Worm (Caenorhabditis elegans): ENCODE measurements around the gene ugt-43.
A peak's percentile ranks its signal among the peaks of the same experiment; 100 is the strongest.

ugt-43 gene

DNA sequence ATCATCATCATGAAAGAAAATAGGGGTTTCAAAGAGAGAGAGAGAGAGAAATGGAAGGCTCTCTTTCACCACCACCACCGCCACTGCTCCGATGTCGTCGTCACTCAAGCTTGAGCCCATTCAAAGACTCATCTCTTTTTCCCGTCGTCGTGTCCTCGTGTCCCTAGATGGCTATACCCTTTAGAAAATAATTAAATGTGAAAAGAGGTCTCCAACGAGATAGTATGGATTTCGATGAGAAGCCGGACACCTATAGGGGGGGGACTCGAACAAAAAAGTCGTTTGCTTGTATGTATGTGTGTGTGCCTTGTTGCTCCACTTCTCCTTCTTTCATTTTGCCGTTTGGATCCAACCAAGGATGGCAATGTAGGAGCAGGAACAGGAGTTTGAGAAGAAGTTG is 40.6 kb downstream of the ugt-43 start:
- TF ChIP-seq pha-4 (tag; optimal IDR thresholded peaks at IDR 0.05) (no peak), nhr-76 (tag; optimal IDR thresholded peaks at IDR 0.05) (no peak), mab-5 (tag; optimal IDR thresholded peaks at IDR 0.05) (no peak), tbx-8 (GFP tag; optimal IDR thresholded peaks at IDR 0.05) (no peak), mls-2 (tag; optimal IDR thresholded peaks at IDR 0.05) (no peak), blmp-1 (tag; optimal IDR thresholded peaks at IDR 0.05) (no peak), nhr-237 (tag; optimal IDR thresholded peaks at IDR 0.05) (no peak), nhr-2 (tag; optimal IDR thresholded peaks at IDR 0.05) (no peak), ceh-43 (GFP tag; optimal IDR thresholded peaks at IDR 0.05) (no peak), unc-120 (tag; optimal IDR thresholded peaks at IDR 0.05; ENCODE audit: poor library complexity, severe bottlenecking) (peak; percentile 0), bed-3 (GFP tag; optimal IDR thresholded peaks at IDR 0.05) (no peak), ces-1 (GFP tag; optimal IDR thresholded peaks at IDR 0.05) (peak; percentile 70), unc-62 (GFP tag; optimal IDR thresholded peaks at IDR 0.05) (peak; percentile 4), flh-1 (GFP tag; optimal IDR thresholded peaks at IDR 0.05) (no peak), ceh-39 (tag; optimal IDR thresholded peaks at IDR 0.05) (no peak), cnd-1 (tag; optimal IDR thresholded peaks at IDR 0.05) (no peak)

DNA sequence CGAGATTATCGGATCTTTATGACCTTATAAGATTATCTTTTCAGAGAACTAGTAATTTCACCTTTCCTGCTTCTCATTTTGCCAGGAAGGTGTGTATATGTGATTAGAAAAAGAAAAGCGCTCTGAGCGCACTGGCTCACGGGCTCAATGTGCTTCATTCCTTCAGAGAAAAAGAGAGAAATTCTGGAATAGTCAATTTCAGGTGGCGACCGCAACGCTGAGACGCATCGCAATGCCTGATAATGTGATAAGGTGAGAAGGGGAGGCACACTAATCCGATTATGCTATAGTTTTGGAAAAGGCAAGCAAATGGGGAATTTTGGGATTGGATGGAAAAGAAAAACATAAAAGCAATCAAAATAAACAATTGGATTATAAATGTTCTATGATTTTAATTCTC is 41.6 kb downstream of the ugt-43 start:
- TF ChIP-seq ces-1 (GFP tag; optimal IDR thresholded peaks at IDR 0.05) (peak; percentile 55), hlh-1 (tag; optimal IDR thresholded peaks at IDR 0.05) (no peak)

DNA sequence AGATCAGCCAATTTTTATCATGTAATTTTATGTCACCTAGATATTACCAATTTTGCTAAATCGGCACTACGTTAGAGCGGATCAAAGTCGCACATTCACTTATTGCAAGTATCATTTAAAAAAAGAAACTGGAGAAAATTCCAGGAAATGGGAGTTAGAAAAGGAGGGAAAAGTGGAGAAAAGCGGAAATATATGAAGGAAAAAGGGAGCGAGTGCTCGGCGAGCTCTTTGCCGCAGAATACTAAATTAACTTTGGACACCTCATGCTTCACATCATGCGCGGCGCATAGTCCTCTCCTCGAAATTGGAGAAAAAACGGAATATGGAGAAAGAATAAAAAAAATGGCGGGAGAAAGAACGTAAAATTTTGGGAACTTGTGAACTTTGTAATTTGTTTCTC is 43.2 kb downstream of the ugt-43 start:
- TF ChIP-seq lin-32 (GFP tag; optimal IDR thresholded peaks at IDR 0.05): no peak
- TF ChIP-seq pha-4 (tag; optimal IDR thresholded peaks at IDR 0.05): no peak
- TF ChIP-seq ces-1 (GFP tag; optimal IDR thresholded peaks at IDR 0.05): peak; percentile 68
- no peak for TF ChIP-seq zip-8 (tag; optimal IDR thresholded peaks at IDR 0.05)
- no peak for TF ChIP-seq nhr-237 (tag; optimal IDR thresholded peaks at IDR 0.05)
- TF ChIP-seq unc-120 (tag; optimal IDR thresholded peaks at IDR 0.05; ENCODE audit: poor library complexity, severe bottlenecking): no peak
- no peak for TF ChIP-seq nhr-28 (tag; optimal IDR thresholded peaks at IDR 0.05)
- no peak for TF ChIP-seq unc-39 (tag; optimal IDR thresholded peaks at IDR 0.05)
- no peak for TF ChIP-seq ceh-39 (tag; optimal IDR thresholded peaks at IDR 0.05)

DNA sequence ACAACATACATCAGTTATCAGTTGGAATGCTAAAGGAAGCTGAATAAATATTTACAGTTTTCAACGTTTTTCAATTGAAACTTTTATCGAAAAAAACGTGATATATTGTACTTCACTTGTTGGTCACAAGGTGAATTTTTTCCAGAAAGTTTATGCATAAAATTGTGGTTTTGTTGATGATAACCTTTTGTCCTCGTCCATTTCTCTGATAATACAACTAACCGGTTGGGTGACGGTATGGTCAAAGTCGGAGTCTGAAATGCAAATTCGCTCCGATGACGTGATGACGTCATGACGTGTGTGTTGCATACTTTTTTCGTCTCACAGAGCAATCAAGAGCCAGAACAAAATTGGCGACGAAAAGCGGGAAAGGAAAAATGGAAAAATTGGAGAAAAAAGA is 47.0 kb downstream of the ugt-43 start:
- no peak for TF ChIP-seq unc-120 (tag; optimal IDR thresholded peaks at IDR 0.05; ENCODE audit: poor library complexity, severe bottlenecking)
- peak; percentile 70 for TF ChIP-seq zip-8 (tag; optimal IDR thresholded peaks at IDR 0.05)
- TF ChIP-seq mls-2 (tag; optimal IDR thresholded peaks at IDR 0.05): no peak
- TF ChIP-seq bed-3 (GFP tag; optimal IDR thresholded peaks at IDR 0.05): no peak

DNA sequence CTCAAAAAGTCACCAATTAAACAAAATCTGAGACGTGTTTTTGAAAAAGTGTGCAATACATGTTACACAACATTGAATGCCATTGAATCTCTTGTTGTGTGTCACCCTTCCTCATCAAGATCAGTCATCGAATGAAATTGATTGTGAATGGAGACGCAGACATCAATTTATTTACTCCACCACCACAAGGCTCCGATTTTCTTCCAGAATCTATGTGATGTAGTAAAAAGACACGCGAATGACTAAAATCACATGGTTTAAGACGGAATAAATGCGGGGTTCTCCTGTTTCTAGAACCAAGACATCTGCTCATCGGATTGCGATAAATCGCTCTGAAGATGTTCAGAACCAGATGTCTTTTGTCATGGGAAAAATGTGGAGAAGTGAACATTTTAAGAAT is 48.4 kb downstream of the ugt-43 start:
- TF ChIP-seq unc-62 (GFP tag; optimal IDR thresholded peaks at IDR 0.05) (peak; percentile 73), ces-1 (GFP tag; optimal IDR thresholded peaks at IDR 0.05) (no peak)

DNA sequence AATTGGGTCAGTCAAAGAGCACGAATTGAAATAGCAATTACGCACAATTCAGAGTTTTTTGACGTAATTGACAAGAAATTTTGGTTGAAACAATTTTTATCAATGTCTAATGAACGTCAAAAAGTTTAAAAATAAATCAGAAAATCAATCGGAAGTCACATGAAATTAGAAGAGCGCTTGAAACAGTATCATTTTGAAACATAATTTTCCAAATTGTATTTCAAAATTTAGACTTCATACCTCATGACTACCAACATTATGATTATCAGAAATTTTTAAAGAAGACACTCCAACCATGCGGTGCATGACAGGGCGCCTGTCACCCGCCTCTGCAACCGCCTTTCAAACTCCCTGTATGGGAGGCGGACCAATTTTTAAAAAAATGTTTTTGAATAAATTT is 48.9 kb downstream of the ugt-43 start:
- TF ChIP-seq ztf-11 (tag; optimal IDR thresholded peaks at IDR 0.05): no peak
- no peak for TF ChIP-seq ceh-39 (tag; optimal IDR thresholded peaks at IDR 0.05)
- no peak for TF ChIP-seq lin-13 (tag; optimal IDR thresholded peaks at IDR 0.05)
- no peak for TF ChIP-seq sem-2 (GFP tag; optimal IDR thresholded peaks at IDR 0.05)
- no peak for TF ChIP-seq pha-4 (tag; optimal IDR thresholded peaks at IDR 0.05)
- no peak for TF ChIP-seq unc-62 (GFP tag; optimal IDR thresholded peaks at IDR 0.05)
- TF ChIP-seq unc-39 (tag; optimal IDR thresholded peaks at IDR 0.05): no peak
- no peak for TF ChIP-seq nhr-237 (tag; optimal IDR thresholded peaks at IDR 0.05)
- TF ChIP-seq ham-2 (GFP tag; optimal IDR thresholded peaks at IDR 0.05): no peak
- no peak for TF ChIP-seq ces-1 (GFP tag; optimal IDR thresholded peaks at IDR 0.05)
- no peak for TF ChIP-seq mep-1 (tag; optimal IDR thresholded peaks at IDR 0.05)
- no peak for TF ChIP-seq nhr-12 (tag; optimal IDR thresholded peaks at IDR 0.05)
- TF ChIP-seq snpc-4 (tag; optimal IDR thresholded peaks at IDR 0.05): no peak

DNA sequence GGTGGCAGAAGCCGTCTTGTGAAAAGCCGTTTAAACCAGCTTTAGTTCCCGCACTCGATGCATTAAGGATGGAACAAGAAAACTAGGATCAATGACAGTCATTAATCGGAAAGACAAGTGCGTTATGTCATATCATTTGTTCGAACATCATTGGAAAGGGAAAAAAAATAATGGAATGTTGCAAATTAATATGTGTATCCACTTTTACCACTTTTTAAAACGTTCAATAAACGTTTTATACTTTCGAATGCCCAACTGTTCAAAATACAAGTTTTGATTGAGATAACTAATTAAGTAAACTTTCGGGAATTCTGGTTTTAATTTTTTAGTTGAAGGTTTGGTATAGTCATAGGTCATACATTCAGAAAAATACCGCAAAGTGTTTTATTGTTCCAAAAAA is 50.7 kb downstream of the ugt-43 start, which contains the start of gene C02F4.4:
C02F4.4 (minus strand) TSS at position 101 of the 400 bp plus-strand sequence.
- TF ChIP-seq ceh-83 (GFP tag; optimal IDR thresholded peaks at IDR 0.05) (no peak), hlh-1 (tag; optimal IDR thresholded peaks at IDR 0.05) (no peak)

Measured in whole organism, mixed stage, embryonic.